Worm (Caenorhabditis elegans) whole organism, L4 larva: Measurements from ENCODE around the gene F01F1.11.
A peak's percentile ranks its signal among the peaks of the same experiment; 100 is the strongest.

ENCODE experiments used
- F37D6.2 ChIP-seq: sonication (generic microtip); optimal IDR thresholded peaks from 2 replicates; lab custom pipeline; 2016; ENCODE audit warnings: mild to moderate bottlenecking, missing genetic modification characterization, missing compliant biosample characterization
- F49E8.2 ChIP-seq: sonication (generic microtip); optimal IDR thresholded peaks from 2 replicates; lab custom pipeline; 2016; ENCODE audit warnings: missing compliant biosample characterization, mild to moderate bottlenecking, missing genetic modification characterization, borderline replicate concordance
- Y5F2A.4 ChIP-seq: fragments of 200-800 bp; sonication (Bioruptor generic); optimal IDR thresholded peaks from 2 replicates; lab custom pipeline; 2018; ENCODE audit warnings: mild to moderate bottlenecking, missing genetic modification characterization, missing compliant biosample characterization
- Y75B8A.6 ChIP-seq: fragments of 200-800 bp; sonication (Bioruptor generic); IDR thresholded peaks from 2 replicates; pipeline ENCODE4 v1.3.6; 2022; ENCODE audit warnings: missing genetic modification reagents, missing genetic modification characterization, missing compliant biosample characterization
- ZK337.2 ChIP-seq: fragments of 200-800 bp; sonication (Bioruptor generic); IDR thresholded peaks from 2 replicates; pipeline ENCODE4 v1.3.6; 2022; ENCODE audit warnings: missing genetic modification reagents, missing genetic modification characterization, missing compliant biosample characterization
- ZK546.5 ChIP-seq, 2 experiments: sonication (generic microtip); optimal IDR thresholded peaks; 2 replicates each; lab custom pipeline; 2017; ENCODE audit warnings: missing biosample characterization in 2 of 2, missing genetic modification characterization in 2 of 2
- aha-1 ChIP-seq: fragments of 150-350 bp; peaks from one replicate; lab custom pipeline; 2014; ENCODE audit warnings: missing biosample characterization, missing genetic modification characterization
- ceh-20 ChIP-seq: fragments of 200-800 bp; sonication (Bioruptor generic); IDR thresholded peaks from 2 replicates; pipeline ENCODE4 v1.3.6; 2022; ENCODE audit warnings: missing genetic modification reagents, missing genetic modification characterization, missing compliant biosample characterization
- ceh-28 ChIP-seq: fragments of 150-350 bp; optimal IDR thresholded peaks from 2 replicates; lab custom pipeline; 2014; ENCODE audit warnings: missing biosample characterization, missing genetic modification reagents, missing genetic modification characterization
- ces-1 ChIP-seq: fragments of 150-350 bp; sonication (generic microtip); optimal IDR thresholded peaks from 4 replicates; lab custom pipeline; 2014; ENCODE audit warnings: missing biosample characterization, missing genetic modification reagents, missing genetic modification characterization
- ctbp-1 ChIP-seq: fragments of 200-800 bp; sonication (Bioruptor generic); IDR thresholded peaks from 2 replicates; pipeline ENCODE4 v1.3.6; 2022; ENCODE audit warnings: missing genetic modification reagents, missing genetic modification characterization, missing compliant biosample characterization
- dmd-8 ChIP-seq: fragments of 200-800 bp; sonication (Bioruptor generic); IDR thresholded peaks from 2 replicates; pipeline ENCODE4 v1.3.6; 2022; ENCODE audit warnings: missing genetic modification characterization, missing compliant biosample characterization
- dpl-1 ChIP-seq: fragments of 150-350 bp; optimal IDR thresholded peaks from 2 replicates; lab custom pipeline; 2014; ENCODE audit warnings: missing biosample characterization, missing genetic modification reagents, missing genetic modification characterization
- dve-1 ChIP-seq: sonication (generic microtip); optimal IDR thresholded peaks from 2 replicates; lab custom pipeline; 2017; ENCODE audit warnings: antibody characterized with exemption, mild to moderate bottlenecking, missing genetic modification characterization, missing compliant biosample characterization; ENCODE audit not compliant: insufficient read depth
- egl-27 ChIP-seq: sonication (generic microtip); optimal IDR thresholded peaks from 3 replicates; lab custom pipeline; 2017; ENCODE audit warnings: missing biosample characterization, missing genetic modification reagents, missing genetic modification characterization
- egl-43 ChIP-seq: fragments of 200-800 bp; sonication (Bioruptor generic); IDR thresholded peaks from 2 replicates; pipeline ENCODE4 v1.3.6; 2022; ENCODE audit warnings: missing genetic modification reagents, missing genetic modification characterization, missing compliant biosample characterization
- fkh-10 ChIP-seq: fragments of 150-350 bp; optimal IDR thresholded peaks from 2 replicates; lab custom pipeline; 2014; ENCODE audit warnings: missing biosample characterization, missing genetic modification reagents, missing genetic modification characterization
- hif-1 ChIP-seq, 2 experiments: sonication (generic microtip); optimal IDR thresholded peaks; 2 replicates each; lab custom pipeline; 2016 to 2017; ENCODE audit warnings: missing compliant biosample characterization in 2 of 2, missing genetic modification characterization in 2 of 2, missing genetic modification reagents in 2 of 2, missing genotype in 2 of 2, mild to moderate bottlenecking in 1 of 2
- hlh-11 ChIP-seq: fragments of 200-800 bp; sonication (Bioruptor generic); optimal IDR thresholded peaks from 2 replicates; lab custom pipeline; 2018; ENCODE audit warnings: mild to moderate bottlenecking, missing genetic modification characterization, missing compliant biosample characterization
- hlh-30 ChIP-seq: sonication (generic microtip); optimal IDR thresholded peaks from 2 replicates; lab custom pipeline; 2017; ENCODE audit warnings: antibody characterized with exemption, mild to moderate bottlenecking, missing genetic modification characterization, missing compliant biosample characterization; ENCODE audit not compliant: insufficient read depth
- hmg-1.1 ChIP-seq: fragments of 200-800 bp; sonication (Bioruptor generic); IDR thresholded peaks from 2 replicates; pipeline ENCODE4 v1.3.6; 2022; ENCODE audit warnings: missing genetic modification reagents, missing genetic modification characterization, missing compliant biosample characterization
- lin-39 ChIP-seq: fragments of 150-350 bp; optimal IDR thresholded peaks from 2 replicates; lab custom pipeline; 2014; ENCODE audit warnings: missing biosample characterization, missing genetic modification reagents, missing genetic modification characterization
- lsy-2 ChIP-seq, 2 experiments: fragments of 150-350 bp in 1 of 2; sonication (generic microtip) in 1 of 2; optimal IDR thresholded peaks; 2 replicates each; lab custom pipeline; 2014 to 2017; ENCODE audit warnings: missing biosample characterization in 2 of 2, missing genetic modification characterization in 2 of 2
- mdl-1 ChIP-seq, 2 experiments: fragments of 150-350 bp in 1 of 2; sonication (generic microtip) in 1 of 2; optimal IDR thresholded peaks; 2 replicates each; lab custom pipeline; 2014 to 2017; ENCODE audit warnings: missing biosample characterization in 2 of 2, missing genetic modification characterization in 2 of 2
- mdt-29 ChIP-seq: fragments of 200-800 bp; sonication (Bioruptor generic); IDR thresholded peaks from 2 replicates; pipeline ENCODE4 v1.3.6; 2022; ENCODE audit warnings: missing genetic modification reagents, missing genetic modification characterization, missing compliant biosample characterization
- mep-1 ChIP-seq: fragments of 150-350 bp; sonication (generic microtip); optimal IDR thresholded peaks from 3 replicates; lab custom pipeline; 2014; ENCODE audit warnings: missing biosample characterization, missing genetic modification characterization
- mes-2 ChIP-seq: sonication (generic microtip); optimal IDR thresholded peaks from 2 replicates; lab custom pipeline; 2016; ENCODE audit warnings: missing genotype, mild to moderate bottlenecking, missing genetic modification characterization, missing compliant biosample characterization; ENCODE audit not compliant: poor library complexity, severe bottlenecking
- mxl-3 ChIP-seq: fragments of 200-800 bp; sonication (Bioruptor generic); optimal IDR thresholded peaks from 2 replicates; lab custom pipeline; 2018; ENCODE audit warnings: mild to moderate bottlenecking, missing genetic modification characterization, missing compliant biosample characterization
- nhr-102 ChIP-seq: sonication (generic microtip); optimal IDR thresholded peaks from 2 replicates; lab custom pipeline; 2016; ENCODE audit warnings: mild to moderate bottlenecking, missing genetic modification characterization, moderate library complexity, missing compliant biosample characterization
- nhr-11 ChIP-seq: fragments of 150-350 bp; optimal IDR thresholded peaks from 2 replicates; lab custom pipeline; 2014; ENCODE audit warnings: missing biosample characterization, missing genetic modification characterization
- nhr-237 ChIP-seq: sonication (generic microtip); optimal IDR thresholded peaks from 2 replicates; lab custom pipeline; 2017; ENCODE audit warnings: missing biosample characterization, missing genetic modification characterization
- nhr-28 ChIP-seq: fragments of 150-350 bp; optimal IDR thresholded peaks from 2 replicates; lab custom pipeline; 2014; ENCODE audit warnings: missing biosample characterization, missing genetic modification characterization
- nhr-41 ChIP-seq: fragments of 200-800 bp; sonication (Bioruptor generic); IDR thresholded peaks from 2 replicates; pipeline ENCODE4 v1.3.6; 2022; ENCODE audit warnings: missing genetic modification reagents, missing genetic modification characterization, missing compliant biosample characterization
- nhr-76 ChIP-seq: fragments of 150-350 bp; optimal IDR thresholded peaks from 2 replicates; lab custom pipeline; 2014; ENCODE audit warnings: missing biosample characterization, missing genetic modification characterization
- pha-4 ChIP-seq, 2 experiments: fragments of 150-350 bp in 1 of 2; fragments of 200-800 bp in 1 of 2; sonication (Bioruptor generic) in 1 of 2; IDR thresholded peaks in 1 of 2; optimal IDR thresholded peaks in 1 of 2; 2 replicates each; pipeline versions ENCODE4 v1.3.6 to Lab custom; 2014 to 2022; ENCODE audit warnings: missing genetic modification characterization in 2 of 2, missing genetic modification reagents in 2 of 2, missing biosample characterization in 1 of 2, missing compliant biosample characterization in 1 of 2
- php-3 ChIP-seq: fragments of 200-800 bp; sonication (Bioruptor generic); IDR thresholded peaks from 2 replicates; pipeline ENCODE4 v1.3.6; 2022; ENCODE audit warnings: missing genetic modification reagents, missing genetic modification characterization, missing compliant biosample characterization
- rbr-2 ChIP-seq: sonication (generic microtip); optimal IDR thresholded peaks from 2 replicates; lab custom pipeline; 2016; ENCODE audit warnings: missing genotype, missing genetic modification characterization, missing compliant biosample characterization
- unc-130 ChIP-seq: sonication (generic microtip); optimal IDR thresholded peaks from 2 replicates; lab custom pipeline; 2016; ENCODE audit warnings: missing genetic modification reagents, missing genetic modification characterization, missing compliant biosample characterization
- unc-62 ChIP-seq, 3 experiments: fragments of 150-350 bp in 1 of 3; sonication (generic microtip); optimal IDR thresholded peaks in 2 of 3; peaks in 1 of 3; 1 replicate in 1 of 3; 2 replicates in 2 of 3; lab custom pipeline; 2014 to 2017; ENCODE audit warnings: missing biosample characterization in 3 of 3, missing genetic modification characterization in 3 of 3, missing genetic modification reagents in 3 of 3, missing genotype in 1 of 3
- vab-7 ChIP-seq: fragments of 200-800 bp; sonication (Bioruptor generic); IDR thresholded peaks from 2 replicates; pipeline ENCODE4 v1.3.6; 2022; ENCODE audit warnings: missing genetic modification reagents, missing genetic modification characterization, missing compliant biosample characterization
- zfp-2 ChIP-seq: sonication (generic microtip); optimal IDR thresholded peaks from 2 replicates; lab custom pipeline; 2016; ENCODE audit warnings: mild to moderate bottlenecking, missing genetic modification characterization, missing compliant biosample characterization
- zfp-3 ChIP-seq: fragments of 200-800 bp; sonication (Bioruptor generic); conservative IDR thresholded peaks from 2 replicates; pipeline ENCODE4 v1.3.6; 2022; ENCODE audit warnings: missing genetic modification reagents, missing genetic modification characterization, missing compliant biosample characterization
- ztf-7 ChIP-seq: fragments of 150-350 bp; optimal IDR thresholded peaks from 2 replicates; lab custom pipeline; 2014; ENCODE audit warnings: missing biosample characterization, missing genetic modification characterization

Gene F01F1.11

ce11 chrIII:5845483-5845882 lies 26.2 kb downstream of the F01F1.11 start:
- TF ChIP-seq F49E8.2 (tag; lab: Kevin White, UChicago) = no peak
- TF ChIP-seq nhr-11 (tag; lab: Kevin White, UChicago) = peak; percentile 5
- TF ChIP-seq dpl-1 (GFP tag; lab: Kevin White, UChicago) = peak; percentile 27
- TF ChIP-seq F37D6.2 = peak; percentile 65
- no peak for TF ChIP-seq Y5F2A.4
- no peak for TF ChIP-seq ZK337.2 (GFP tag; lab: Robert Waterston, UW)
- TF ChIP-seq lin-39 (tag; lab: Kevin White, UChicago) = no peak
- no peak for TF ChIP-seq ceh-28 (tag; lab: Kevin White, UChicago)
- TF ChIP-seq mxl-3 (GFP tag; lab: Kevin White, UChicago) = peak; percentile 42
- TF ChIP-seq vab-7 (GFP tag; lab: Robert Waterston, UW) = no peak
- TF ChIP-seq hif-1 (tag; optimal IDR thresholded peaks at IDR 0.05; lab: Kevin White, UChicago) = peak in 1 of 2 experiments; percentile 45
- no peak for TF ChIP-seq nhr-76 (tag; lab: Kevin White, UChicago)
- TF ChIP-seq dmd-8 = no peak
- TF ChIP-seq egl-27 = no peak
- peak; percentile 71; the same call in 1 of the 2 replicates for TF ChIP-seq ceh-20 (GFP tag; lab: Robert Waterston, UW)
- no peak for TF ChIP-seq nhr-41
- peak; percentile 11 for TF ChIP-seq dve-1 (tag; lab: Kevin White, UChicago)
- TF ChIP-seq lsy-2 (tag; optimal IDR thresholded peaks at IDR 0.05; lab: Kevin White, UChicago) = peak; percentile 22 to 70
- no peak for TF ChIP-seq Y75B8A.6 (GFP tag; lab: Robert Waterston, UW)
- peak; percentile 60 to 93 for TF ChIP-seq mdl-1 (tag; optimal IDR thresholded peaks at IDR 0.05; lab: Kevin White, UChicago)
- peak; percentile 74 for TF ChIP-seq ctbp-1
- TF ChIP-seq mes-2 = peak; percentile 30
- no peak for TF ChIP-seq zfp-2 (tag; lab: Kevin White, UChicago)
- TF ChIP-seq ztf-7 (tag; lab: Kevin White, UChicago) = no peak
- peak; percentile 65 for TF ChIP-seq fkh-10 (GFP tag; lab: Kevin White, UChicago)
- TF ChIP-seq unc-62 (GFP tag; optimal IDR thresholded peaks at IDR 0.05 in 1 of 2; lab: Kevin White, UChicago) = peak in 1 of 2 experiments; percentile 91
- TF ChIP-seq unc-62 (tag; optimal IDR thresholded peaks at IDR 0.05; lab: Kevin White, UChicago) = no peak
- TF ChIP-seq rbr-2 = peak; percentile 86
- peak; percentile 69 for TF ChIP-seq hlh-30 (tag; lab: Kevin White, UChicago)
- TF ChIP-seq hlh-11 = peak; percentile 43
- TF ChIP-seq nhr-237 (tag; lab: Kevin White, UChicago) = no peak
- TF ChIP-seq zfp-3 (GFP tag; lab: Robert Waterston, UW) = no peak
- peak; percentile 76 for TF ChIP-seq hmg-1.1
- peak; percentile 88 for TF ChIP-seq aha-1 (tag; lab: Kevin White, UChicago)
- no peak for TF ChIP-seq mdt-29 (GFP tag; lab: Robert Waterston, UW)
- TF ChIP-seq mep-1 (tag; lab: Kevin White, UChicago) = peak; percentile 70
- TF ChIP-seq ces-1 (GFP tag; lab: Kevin White, UChicago) = peak; percentile 39
- TF ChIP-seq, all 104 proteins: peak for 20

- TF ChIP-seq hmg-1.1 = 0 out of 2 replicates have a peak, but pooled peaks have one; percentile 21
- TF ChIP-seq nhr-28 (tag; lab: Kevin White, UChicago) = no peak
- TF ChIP-seq unc-62 (GFP tag; optimal IDR thresholded peaks at IDR 0.05 in 1 of 2; lab: Kevin White, UChicago) = peak in 1 of 2 experiments; percentile 39
- no peak for TF ChIP-seq unc-62 (tag; optimal IDR thresholded peaks at IDR 0.05; lab: Kevin White, UChicago)
These were observed 28.0 kb downstream of the F01F1.11 start for ce11 chrIII:5843662-5844061.

ce11 chrIII:5842920-5843319 lies 28.8 kb downstream of the F01F1.11 start:
- no peak for TF ChIP-seq nhr-102 (tag; lab: Kevin White, UChicago)
- TF ChIP-seq ZK546.5 (tag; optimal IDR thresholded peaks at IDR 0.05; lab: Kevin White, UChicago) = no peak
- TF ChIP-seq mes-2 = peak; percentile 13
- TF ChIP-seq rbr-2 = peak; percentile 20
- TF ChIP-seq pha-4 (GFP tag; IDR thresholded peaks at IDR 0.05; lab: Robert Waterston, UW) = no peak
- peak; percentile 16 for TF ChIP-seq pha-4 (tag; optimal IDR thresholded peaks at IDR 0.05; lab: Kevin White, UChicago)
- TF ChIP-seq dve-1 (tag; lab: Kevin White, UChicago) = peak; percentile 8
- TF ChIP-seq ctbp-1 = peak; percentile 38; the same call in 1 of the 2 replicates
- TF ChIP-seq Y5F2A.4 = no peak
- TF ChIP-seq hlh-11 = peak; percentile 20
- TF ChIP-seq F49E8.2 (tag; lab: Kevin White, UChicago) = no peak
- no peak for TF ChIP-seq F37D6.2
- TF ChIP-seq unc-130 (GFP tag; lab: Kevin White, UChicago) = no peak
- TF ChIP-seq fkh-10 (GFP tag; lab: Kevin White, UChicago) = peak; percentile 29
- TF ChIP-seq egl-43 (GFP tag; lab: Robert Waterston, UW) = 0 out of 2 replicates have a peak, but pooled peaks have one; percentile 29
- TF ChIP-seq lsy-2 (tag; optimal IDR thresholded peaks at IDR 0.05; lab: Kevin White, UChicago) = peak in 1 of 2 experiments; percentile 26
- peak; percentile 23 for TF ChIP-seq mep-1 (tag; lab: Kevin White, UChicago)
- TF ChIP-seq php-3 = no peak
